Worm (Caenorhabditis elegans) whole organism, L1 larva: ENCODE data around the gene F10G7.10.
A peak's percentile ranks its signal among the peaks of the same experiment; 100 is the strongest.
"Not testable (repeated sequence)": the region's sequence is repeated elsewhere in the genome, so short reads cannot be mapped to it uniquely, and the experiment has no call there.

ENCODE experiments used
- aly-2 ChIP-seq: fragments of 150-350 bp; optimal IDR thresholded peaks from 2 replicates; lab custom pipeline; 2014; ENCODE audit warnings: missing biosample characterization, missing genetic modification characterization
- pag-3 ChIP-seq: sonication (generic microtip); optimal IDR thresholded peaks from 2 replicates; lab custom pipeline; 2017; ENCODE audit warnings: missing genetic modification characterization, mild to moderate bottlenecking, missing compliant biosample characterization, antibody characterized with exemption, borderline replicate concordance; ENCODE audit not compliant: insufficient read depth
- snpc-4 ChIP-seq: fragments of 150-350 bp; optimal IDR thresholded peaks from 2 replicates; lab custom pipeline; 2014; ENCODE audit warnings: missing biosample characterization, missing genetic modification characterization
- sup-37 ChIP-seq: fragments of 200-800 bp; sonication (Bioruptor generic); optimal IDR thresholded peaks from 2 replicates; lab custom pipeline; 2018; ENCODE audit warnings: mild to moderate bottlenecking, missing genetic modification characterization, missing compliant biosample characterization

DNA sequence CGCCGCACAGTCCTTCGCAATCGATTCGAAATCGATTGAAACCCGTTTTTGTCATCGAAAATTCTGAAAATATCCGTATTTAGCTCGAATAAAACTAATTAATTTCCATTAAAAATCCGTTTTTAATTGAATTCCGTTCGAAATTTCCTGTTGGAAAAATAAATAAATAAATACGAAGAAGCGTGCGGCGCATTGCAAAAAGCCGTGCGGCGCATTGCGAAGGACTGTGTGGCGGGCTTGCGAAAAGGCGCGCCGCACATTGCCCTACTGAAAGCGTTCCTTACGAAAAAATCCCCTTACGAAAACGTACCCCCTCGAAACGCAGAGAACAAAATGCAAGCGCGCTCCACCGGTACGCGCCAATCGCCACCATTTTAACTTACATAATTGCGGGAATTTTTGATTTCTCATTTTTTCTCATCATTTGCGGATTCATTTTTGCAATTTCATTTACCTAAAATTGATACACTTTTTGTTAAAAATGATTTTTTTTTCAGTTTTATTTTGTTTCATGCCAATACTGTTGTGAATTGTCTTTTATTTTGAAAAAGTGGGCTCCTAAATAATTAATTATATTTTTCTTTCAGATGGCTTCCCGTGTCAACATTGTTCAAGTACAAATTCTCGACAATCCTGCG, 24.5 kb downstream of the F10G7.10 start, which contains the start of gene unc-85:
- TF ChIP-seq sup-37 (GFP tag; lab: Kevin White, UChicago); snpc-4 (tag; lab: Kevin White, UChicago); pag-3 (tag; lab: Kevin White, UChicago): not testable (repeated sequence)
- TF ChIP-seq aly-2 (tag; lab: Kevin White, UChicago), result peak; percentile 25
